Worm (Caenorhabditis elegans) whole organism, young adult: ENCODE results near the gene C43D7.7.

Source experiments
- B0019.2 ChIP-seq: fragments of 200-800 bp; sonication (Bioruptor generic); conservative IDR thresholded peaks from 2 replicates; pipeline ENCODE4 v1.3.6; 2022; ENCODE audit warnings: missing genetic modification reagents, missing genetic modification characterization, missing compliant biosample characterization
- B0261.1 ChIP-seq: sonication (generic microtip); optimal IDR thresholded peaks from 2 replicates; lab custom pipeline; 2016; ENCODE audit warnings: mild to moderate bottlenecking, missing genetic modification characterization, moderate library complexity, missing compliant biosample characterization
- F39B2.1 ChIP-seq: fragments of 200-800 bp; sonication (Bioruptor generic); IDR thresholded peaks from 2 replicates; pipeline ENCODE4 v1.3.6; 2022; ENCODE audit warnings: missing genetic modification reagents, missing genetic modification characterization, missing compliant biosample characterization
- F49E8.2 ChIP-seq: sonication (generic microtip); optimal IDR thresholded peaks from 3 replicates; lab custom pipeline; 2017; ENCODE audit warnings: missing genetic modification characterization, mild to moderate bottlenecking, missing compliant biosample characterization, antibody characterized with exemption, moderate library complexity; ENCODE audit not compliant: insufficient read depth
- F52B5.7 ChIP-seq: sonication (generic microtip); optimal IDR thresholded peaks from 2 replicates; lab custom pipeline; 2016; ENCODE audit warnings: mild to moderate bottlenecking, missing genetic modification characterization, missing compliant biosample characterization
- F57A8.1 ChIP-seq: fragments of 200-800 bp; sonication (Bioruptor generic); optimal IDR thresholded peaks from 2 replicates; lab custom pipeline; 2018; ENCODE audit warnings: mild to moderate bottlenecking, missing genetic modification characterization, moderate library complexity, missing compliant biosample characterization
- T07F8.4 ChIP-seq: sonication (generic microtip); optimal IDR thresholded peaks from 2 replicates; lab custom pipeline; 2016; ENCODE audit warnings: mild to moderate bottlenecking, missing genetic modification characterization, moderate library complexity, missing compliant biosample characterization
- T26A5.8 ChIP-seq: sonication (generic microtip); optimal IDR thresholded peaks from 2 replicates; lab custom pipeline; 2016; ENCODE audit warnings: missing genetic modification characterization, missing compliant biosample characterization
- attf-5 ChIP-seq: fragments of 200-800 bp; sonication (Bioruptor generic); optimal IDR thresholded peaks from 2 replicates; lab custom pipeline; 2018; ENCODE audit warnings: mild to moderate bottlenecking, missing genetic modification characterization, missing compliant biosample characterization
- attf-6 ChIP-seq: fragments of 200-800 bp; sonication (Bioruptor generic); IDR thresholded peaks from 2 replicates; pipeline ENCODE4 v1.3.6; 2022; ENCODE audit warnings: missing genetic modification reagents, missing genetic modification characterization, missing compliant biosample characterization
- egrh-3 ChIP-seq: fragments of 200-800 bp; sonication (Bioruptor generic); IDR thresholded peaks from 2 replicates; pipeline ENCODE4 v1.3.6; 2022; ENCODE audit warnings: missing genetic modification reagents, missing genetic modification characterization, missing compliant biosample characterization
- ets-4 ChIP-seq: fragments of 200-800 bp; sonication (Bioruptor generic); optimal IDR thresholded peaks from 2 replicates; lab custom pipeline; 2018; ENCODE audit warnings: mild to moderate bottlenecking, missing genetic modification characterization, missing compliant biosample characterization
- mel-28 ChIP-seq: sonication (generic microtip); optimal IDR thresholded peaks from 2 replicates; lab custom pipeline; 2016; ENCODE audit warnings: borderline replicate concordance, mild to moderate bottlenecking, missing genetic modification characterization, missing compliant biosample characterization
- nhr-120 ChIP-seq: fragments of 200-800 bp; sonication (Bioruptor generic); IDR thresholded peaks from 2 replicates; pipeline ENCODE4 v1.3.6; 2022; ENCODE audit warnings: missing genetic modification characterization, missing compliant biosample characterization
- nhr-80 ChIP-seq: sonication (generic microtip); optimal IDR thresholded peaks from 2 replicates; lab custom pipeline; 2016; ENCODE audit warnings: missing genetic modification characterization, missing compliant biosample characterization
- sptf-2 ChIP-seq: fragments of 200-800 bp; sonication (Bioruptor generic); optimal IDR thresholded peaks from 2 replicates; lab custom pipeline; 2018; ENCODE audit warnings: mild to moderate bottlenecking, missing genetic modification characterization, missing compliant biosample characterization
- unc-62 ChIP-seq: fragments of 150-350 bp; optimal IDR thresholded peaks from 2 replicates; lab custom pipeline; 2014; ENCODE audit warnings: missing biosample characterization, missing genetic modification reagents, missing genetic modification characterization
- zfh-2 ChIP-seq: fragments of 200-800 bp; sonication (Bioruptor generic); conservative IDR thresholded peaks from 2 replicates; pipeline ENCODE4 v1.3.6; 2022; ENCODE audit warnings: missing genetic modification reagents, missing genetic modification characterization, missing compliant biosample characterization

The C43D7.7 gene

DNA sequence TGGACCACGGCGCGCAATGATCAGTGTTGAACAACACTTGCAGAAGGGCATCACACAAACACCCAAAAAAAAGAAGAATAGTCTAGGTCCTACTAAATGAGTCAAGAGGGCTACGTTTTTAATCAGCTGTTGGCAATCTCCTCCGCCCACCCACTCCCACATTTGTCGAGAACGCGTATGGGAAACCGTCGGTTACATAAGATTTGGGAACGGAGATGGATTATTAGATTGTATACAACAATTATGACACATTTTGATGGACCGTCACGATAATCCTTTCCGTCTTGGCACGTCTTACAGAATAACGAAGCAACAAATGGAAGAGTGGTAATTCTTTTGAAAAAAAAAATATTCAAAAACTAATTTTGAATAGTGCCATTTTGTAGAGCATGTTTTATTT is 33.4 kb downstream of the C43D7.7 start (continued):
- TF ChIP-seq sptf-2 (GFP tag; lab: Kevin White, UChicago), result no peak
- no peak for TF ChIP-seq T07F8.4 (tag; lab: Kevin White, UChicago)
- TF ChIP-seq attf-5, result no peak

DNA sequence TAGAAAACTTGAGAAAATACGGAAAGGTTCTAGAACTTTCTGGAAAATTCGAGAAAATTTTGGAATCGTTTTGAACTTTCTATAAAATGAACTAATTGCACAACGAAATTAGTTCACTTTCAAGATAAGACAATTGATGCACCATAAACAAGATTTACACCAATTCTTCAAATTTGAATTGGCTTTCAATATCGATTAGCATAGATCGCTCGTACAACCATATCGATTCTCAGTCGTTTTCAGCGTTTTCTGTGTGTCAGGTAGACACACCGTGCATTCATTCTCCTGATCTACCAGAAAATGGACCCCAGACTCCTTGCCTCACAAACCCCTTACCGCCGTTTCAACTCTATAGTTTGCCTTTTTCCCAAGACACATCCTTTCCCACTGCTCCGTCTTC is 37.0 kb downstream of the C43D7.7 start, which contains the start of gene fbxb-117:
fbxb-117 (plus strand) TSS at position 301 of the 400 bp plus-strand sequence.
- TF ChIP-seq nhr-80, result no peak
- no peak for TF ChIP-seq unc-62 (GFP tag; lab: Kevin White, UChicago)
- no peak for TF ChIP-seq F57A8.1 (GFP tag; lab: Kevin White, UChicago)
- no peak for TF ChIP-seq B0261.1 (tag; lab: Kevin White, UChicago)

DNA sequence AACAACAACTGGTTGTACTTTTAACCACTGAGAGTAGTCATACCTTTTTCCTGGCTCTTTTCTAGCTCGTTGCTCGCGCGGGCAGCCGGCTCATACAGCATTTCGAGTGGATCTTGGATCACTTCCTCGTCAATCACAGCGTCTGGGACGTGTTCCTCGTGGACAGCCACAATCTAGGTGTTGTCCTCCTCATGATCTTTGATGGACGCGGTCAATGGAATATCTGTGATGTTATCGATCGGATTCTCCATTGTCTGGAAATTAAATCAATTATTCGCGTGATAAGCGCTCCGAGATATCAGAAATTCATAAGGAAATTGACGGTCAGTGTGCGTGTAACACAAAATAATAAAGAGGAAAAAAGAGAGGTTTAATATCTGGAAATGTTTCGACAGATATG is 39.4 kb downstream of the C43D7.7 start, which contains the start of gene F21D9.8:
F21D9.8 (minus strand) TSS at position 101 of the 400 bp plus-strand sequence.
- TF ChIP-seq B0019.2, result no peak
- no peak for TF ChIP-seq ets-4 (GFP tag; lab: Kevin White, UChicago)
- no peak for TF ChIP-seq F39B2.1 (GFP tag; lab: Robert Waterston, UW)
- TF ChIP-seq T26A5.8 (tag; lab: Kevin White, UChicago), result no peak

ce11 chrV:19278488-19278887 is 40.8 kb downstream of the C43D7.7 start:
- TF ChIP-seq mel-28 (tag; lab: Kevin White, UChicago) (no peak), attf-6 (GFP tag; lab: Robert Waterston, UW) (no peak), F49E8.2 (tag; lab: Kevin White, UChicago) (no peak), zfh-2 (GFP tag; lab: Robert Waterston, UW) (peak; percentile 63; the same call in 1 of the 2 replicates), egrh-3 (GFP tag; lab: Robert Waterston, UW) (peak; percentile 23; the same call in 1 of the 2 replicates)
- TF ChIP-seq, all 124 proteins: peak for 2

- TF ChIP-seq nhr-120 (GFP tag; lab: Robert Waterston, UW), result 0 out of 2 replicates have a peak, but pooled peaks have one; percentile 58
- TF ChIP-seq F52B5.7 (tag; lab: Kevin White, UChicago), result no peak
Measured at ce11 chrV:19276354-19276753, 43.0 kb downstream of the C43D7.7 start.
